ENCODE assay signal across 2 fruit fly cellular contexts in genomic region chr3L:15847655-15848054, dm6.
TF ChIP-seq lines count a peak whose summit lies in the region.

No protein-coding gene starts in this region.

TF ChIP-seq in whole organism, embryonic, 481 proteins besides CTCF, POLR2A, EP300 and RAD21 (continued from another document):
- TF ChIP-seq tgo (GFP tag; IDR thresholded peaks at IDR 0.05; lab: Robert Waterston, UW), result no peak
- no peak for TF ChIP-seq h (optimal IDR thresholded peaks at IDR 0.05; lab: Kevin White, UChicago)
- TF ChIP-seq CG31224 (GFP tag; IDR thresholded peaks at IDR 0.05; lab: Robert Waterston, UW), result no peak
- TF ChIP-seq CG30431 (GFP tag; optimal IDR thresholded peaks at IDR 0.05; lab: Kevin White, UChicago), result peak; percentile 26
- TF ChIP-seq Oli (tag; optimal IDR thresholded peaks at IDR 0.05; lab: Kevin White, UChicago), result no peak
- peak; percentile 5 for TF ChIP-seq Usf (GFP tag; optimal IDR thresholded peaks at IDR 0.05; lab: Kevin White, UChicago)
- TF ChIP-seq Chrac-16 (GFP tag; optimal IDR thresholded peaks at IDR 0.05; lab: Kevin White, UChicago), result peak; percentile 7
- TF ChIP-seq CG15696 (tag; optimal IDR thresholded peaks at IDR 0.05; lab: Kevin White, UChicago), result peak; percentile 44
- TF ChIP-seq CG9727 (GFP tag; optimal IDR thresholded peaks at IDR 0.05; lab: Kevin White, UChicago), result peak; percentile 68
- no peak for TF ChIP-seq hth (optimal IDR thresholded peaks at IDR 0.05; lab: Kevin White, UChicago)
- TF ChIP-seq HmgD (GFP tag; optimal IDR thresholded peaks at IDR 0.05; lab: Kevin White, UChicago), result no peak
- no peak for TF ChIP-seq CG12104 (GFP tag; optimal IDR thresholded peaks at IDR 0.05; lab: Kevin White, UChicago)
- peak; percentile 58 for TF ChIP-seq CG18262 (tag; optimal IDR thresholded peaks at IDR 0.05; lab: Kevin White, UChicago)
- TF ChIP-seq CG17829 (tag; optimal IDR thresholded peaks at IDR 0.05; lab: Kevin White, UChicago), result peak; percentile 10
- no peak for TF ChIP-seq CG10366 (GFP tag; IDR thresholded peaks at IDR 0.05; lab: Robert Waterston, UW)
- no peak for TF ChIP-seq ranshi (GFP tag; IDR thresholded peaks at IDR 0.05; lab: Robert Waterston, UW)
- TF ChIP-seq CG17361 (GFP tag; IDR thresholded peaks at IDR 0.05; lab: Robert Waterston, UW), result peak; percentile 55; the same call in 2 of the 3 replicates
- no peak for TF ChIP-seq gsb-n (tag; optimal IDR thresholded peaks at IDR 0.05; lab: Kevin White, UChicago)
- TF ChIP-seq mam (GFP tag; optimal IDR thresholded peaks at IDR 0.05; lab: Kevin White, UChicago), result no peak
- no peak for TF ChIP-seq Hr51 (GFP tag; optimal IDR thresholded peaks at IDR 0.05; lab: Kevin White, UChicago)
- no peak for TF ChIP-seq sqz (GFP tag; optimal IDR thresholded peaks at IDR 0.05; lab: Kevin White, UChicago)
- no peak for TF ChIP-seq pum (GFP tag; optimal IDR thresholded peaks at IDR 0.05; lab: Kevin White, UChicago)
- no peak for TF ChIP-seq pb (GFP tag; optimal IDR thresholded peaks at IDR 0.05; lab: Kevin White, UChicago)
- TF ChIP-seq Sry-β (GFP tag; optimal IDR thresholded peaks at IDR 0.05; lab: Kevin White, UChicago), result no peak
- TF ChIP-seq luna (GFP tag; optimal IDR thresholded peaks at IDR 0.05; lab: Kevin White, UChicago), result no peak
- peak; percentile 2 for TF ChIP-seq trem (tag; optimal IDR thresholded peaks at IDR 0.05; lab: Kevin White, UChicago)
- TF ChIP-seq CG9932 (GFP tag; IDR thresholded peaks at IDR 0.05; lab: Robert Waterston, UW), result no peak
- no peak for TF ChIP-seq BtbVII (GFP tag; optimal IDR thresholded peaks at IDR 0.05; lab: Kevin White, UChicago)
- peak in 1 of 3 experiments; percentile 54 for TF ChIP-seq lola (GFP tag; optimal IDR thresholded peaks at IDR 0.05; lab: Kevin White, UChicago)
- peak; percentile 10 for TF ChIP-seq CoRest (tag; optimal IDR thresholded peaks at IDR 0.05; lab: Kevin White, UChicago)
- TF ChIP-seq CG2120 (GFP tag; optimal IDR thresholded peaks at IDR 0.05; lab: Kevin White, UChicago), result no peak
- TF ChIP-seq prd (optimal IDR thresholded peaks at IDR 0.05; lab: Kevin White, UChicago), result no peak
- TF ChIP-seq prd (GFP tag; IDR thresholded peaks at IDR 0.05; lab: Robert Waterston, UW), result no peak; the same call in 2 of the 3 replicates
- no peak for TF ChIP-seq CG10431 (GFP tag; optimal IDR thresholded peaks at IDR 0.05; lab: Kevin White, UChicago)
- TF ChIP-seq CG14710 (tag; optimal IDR thresholded peaks at IDR 0.05; lab: Kevin White, UChicago), result peak; percentile 42
- no peak for TF ChIP-seq bab2 (GFP tag; optimal IDR thresholded peaks at IDR 0.05; lab: Kevin White, UChicago)
- peak; percentile 53 for TF ChIP-seq dmrt11E (tag; optimal IDR thresholded peaks at IDR 0.05; lab: Kevin White, UChicago)
- TF ChIP-seq CG5180 (GFP tag; optimal IDR thresholded peaks at IDR 0.05; lab: Kevin White, UChicago), result no peak
- no peak for TF ChIP-seq CG2875 (GFP tag; optimal IDR thresholded peaks at IDR 0.05; lab: Kevin White, UChicago)
- peak; percentile 28 for TF ChIP-seq CG10979 (tag; optimal IDR thresholded peaks at IDR 0.05; lab: Kevin White, UChicago)
- peak; percentile 11; the same call in 1 of the 2 replicates for TF ChIP-seq Xrp1 (GFP tag; IDR thresholded peaks at IDR 0.05; lab: Robert Waterston, UW)
- TF ChIP-seq slou (GFP tag; optimal IDR thresholded peaks at IDR 0.05; lab: Kevin White, UChicago), result no peak
- TF ChIP-seq az2 (GFP tag; optimal IDR thresholded peaks at IDR 0.05; lab: Kevin White, UChicago), result peak; percentile 10
- TF ChIP-seq pita (GFP tag; optimal IDR thresholded peaks at IDR 0.05; lab: Kevin White, UChicago), result no peak
- TF ChIP-seq Pdp1 (GFP tag; optimal IDR thresholded peaks at IDR 0.05; lab: Kevin White, UChicago), result no peak
- no peak for TF ChIP-seq dati (GFP tag; IDR thresholded peaks at IDR 0.05; lab: Robert Waterston, UW)
- TF ChIP-seq CG14441 (GFP tag; IDR thresholded peaks at IDR 0.05; lab: Robert Waterston, UW), result no peak
- peak; percentile 10 for TF ChIP-seq CG8924 (tag; optimal IDR thresholded peaks at IDR 0.05; lab: Kevin White, UChicago)
- peak; percentile 3 for TF ChIP-seq Hsf (GFP tag; optimal IDR thresholded peaks at IDR 0.05; lab: Kevin White, UChicago)
- no peak for TF ChIP-seq CG32767 (GFP tag; IDR thresholded peaks at IDR 0.05; lab: Robert Waterston, UW)
- no peak for TF ChIP-seq Hr3 (GFP tag; optimal IDR thresholded peaks at IDR 0.05; lab: Kevin White, UChicago)
- peak; percentile 91 for TF ChIP-seq Ets65A (GFP tag; lab: Kevin White, UChicago)
- no peak for TF ChIP-seq CG15601 (tag; optimal IDR thresholded peaks at IDR 0.05; lab: Kevin White, UChicago)
- TF ChIP-seq CG2712 (tag; optimal IDR thresholded peaks at IDR 0.05; lab: Kevin White, UChicago), result peak; percentile 41
- peak; percentile 14 for TF ChIP-seq gem (tag; optimal IDR thresholded peaks at IDR 0.05; lab: Kevin White, UChicago)
- TF ChIP-seq CG14014 (GFP tag; IDR thresholded peaks at IDR 0.05; lab: Robert Waterston, UW), result no peak
- TF ChIP-seq ase (GFP tag; IDR thresholded peaks at IDR 0.05; lab: Robert Waterston, UW), result no peak
- no peak for TF ChIP-seq CG14050 (GFP tag; IDR thresholded peaks at IDR 0.05; lab: Robert Waterston, UW)
- no peak for TF ChIP-seq Six4 (GFP tag; optimal IDR thresholded peaks at IDR 0.05; lab: Kevin White, UChicago)
- TF ChIP-seq p53 (GFP tag; optimal IDR thresholded peaks at IDR 0.05; lab: Kevin White, UChicago), result no peak
- peak; percentile 26 for TF ChIP-seq CG16815 (GFP tag; optimal IDR thresholded peaks at IDR 0.05; lab: Kevin White, UChicago)
- TF ChIP-seq Dp (GFP tag; optimal IDR thresholded peaks at IDR 0.05; lab: Kevin White, UChicago), result no peak
- TF ChIP-seq Aef1 (GFP tag; IDR thresholded peaks at IDR 0.05; lab: Robert Waterston, UW), result no peak
- no peak for TF ChIP-seq sens-2 (GFP tag; IDR thresholded peaks at IDR 0.05; lab: Robert Waterston, UW)
- TF ChIP-seq CG16813 (GFP tag; IDR thresholded peaks at IDR 0.05; lab: Robert Waterston, UW; ENCODE audit: partially characterized antibody), result no peak
- no peak for TF ChIP-seq CG13775 (GFP tag; optimal IDR thresholded peaks at IDR 0.05; lab: Kevin White, UChicago)
- peak; percentile 7 for TF ChIP-seq fd96Cb (tag; optimal IDR thresholded peaks at IDR 0.05; lab: Kevin White, UChicago)
- TF ChIP-seq CG12769 (tag; optimal IDR thresholded peaks at IDR 0.05; lab: Kevin White, UChicago), result no peak

TF ChIP-seq in whole organism, prepupa, 60 proteins besides CTCF, POLR2A, EP300 and RAD21 (continued from another document):
- no peak for TF ChIP-seq salr (GFP tag; optimal IDR thresholded peaks at IDR 0.05; lab: Kevin White, UChicago)
- no peak for TF ChIP-seq CG3032 (tag; optimal IDR thresholded peaks at IDR 0.05; lab: Kevin White, UChicago)
- peak; percentile 26 for TF ChIP-seq fd59A (GFP tag; optimal IDR thresholded peaks at IDR 0.05; lab: Kevin White, UChicago)
- no peak for TF ChIP-seq CG6163 (GFP tag; IDR thresholded peaks at IDR 0.05; lab: Robert Waterston, UW)
- TF ChIP-seq dac (GFP tag; optimal IDR thresholded peaks at IDR 0.05; lab: Kevin White, UChicago), result no peak
- TF ChIP-seq svp (GFP tag; lab: Kevin White, UChicago), result peak; percentile 62
- TF ChIP-seq acj6 (GFP tag; optimal IDR thresholded peaks at IDR 0.05; lab: Kevin White, UChicago), result peak; percentile 40
- peak; percentile 51 for TF ChIP-seq CG31627 (GFP tag; optimal IDR thresholded peaks at IDR 0.05; lab: Kevin White, UChicago)
- TF ChIP-seq pdm3 (GFP tag; optimal IDR thresholded peaks at IDR 0.05; lab: Kevin White, UChicago), result peak; percentile 4
- TF ChIP-seq Blimp-1 (GFP tag; optimal IDR thresholded peaks at IDR 0.05; lab: Kevin White, UChicago), result peak; percentile 15
- TF ChIP-seq Gug (GFP tag; IDR thresholded peaks at IDR 0.05; lab: Robert Waterston, UW), result no peak
- no peak for TF ChIP-seq Lpt (GFP tag; optimal IDR thresholded peaks at IDR 0.05; lab: Kevin White, UChicago)
- no peak for TF ChIP-seq CG11294 (GFP tag; IDR thresholded peaks at IDR 0.05; lab: Robert Waterston, UW)
- no peak for TF ChIP-seq Eip93F (GFP tag; optimal IDR thresholded peaks at IDR 0.05; lab: Kevin White, UChicago)
- no peak for TF ChIP-seq Ets96B (tag; optimal IDR thresholded peaks at IDR 0.05; lab: Kevin White, UChicago)
- TF ChIP-seq CG7368 (GFP tag; optimal IDR thresholded peaks at IDR 0.05; lab: Kevin White, UChicago), result peak; percentile 17
- TF ChIP-seq vri (GFP tag; optimal IDR thresholded peaks at IDR 0.05; lab: Kevin White, UChicago), result no peak
- TF ChIP-seq CG34406 (GFP tag; optimal IDR thresholded peaks at IDR 0.05; lab: Kevin White, UChicago), result peak; percentile 9
- no peak for TF ChIP-seq fd85E (GFP tag; optimal IDR thresholded peaks at IDR 0.05; lab: Kevin White, UChicago)
- no peak for TF ChIP-seq CG6276 (GFP tag; optimal IDR thresholded peaks at IDR 0.05; lab: Kevin White, UChicago)
- TF ChIP-seq Hr39 (GFP tag; optimal IDR thresholded peaks at IDR 0.05; lab: Kevin White, UChicago), result peak; percentile 29
- no peak for TF ChIP-seq dsx (GFP tag; optimal IDR thresholded peaks at IDR 0.05; lab: Kevin White, UChicago; ENCODE audit: poor library complexity, severe bottlenecking)
- TF ChIP-seq CG6854 (GFP tag; optimal IDR thresholded peaks at IDR 0.05; lab: Kevin White, UChicago), result no peak
- TF ChIP-seq lz (GFP tag; optimal IDR thresholded peaks at IDR 0.05; lab: Kevin White, UChicago), result peak; percentile 27
- no peak for TF ChIP-seq CG32006 (GFP tag; optimal IDR thresholded peaks at IDR 0.05; lab: Kevin White, UChicago)
- peak; percentile 59 for TF ChIP-seq esn (GFP tag; optimal IDR thresholded peaks at IDR 0.05; lab: Kevin White, UChicago)
- peak; percentile 33 for TF ChIP-seq Sox15 (GFP tag; optimal IDR thresholded peaks at IDR 0.05; lab: Kevin White, UChicago)
- TF ChIP-seq achi (GFP tag; optimal IDR thresholded peaks at IDR 0.05; lab: Kevin White, UChicago), result peak; percentile 9
- no peak for TF ChIP-seq CG11902 (GFP tag; optimal IDR thresholded peaks at IDR 0.05; lab: Kevin White, UChicago)
- no peak for TF ChIP-seq CG1621 (tag; optimal IDR thresholded peaks at IDR 0.05; lab: Kevin White, UChicago)
- no peak for TF ChIP-seq Sox14 (GFP tag; optimal IDR thresholded peaks at IDR 0.05; lab: Kevin White, UChicago)
- peak; percentile 24 for TF ChIP-seq Eip75B (GFP tag; optimal IDR thresholded peaks at IDR 0.05; lab: Kevin White, UChicago)
- TF ChIP-seq fkh (GFP tag; optimal IDR thresholded peaks at IDR 0.05; lab: Kevin White, UChicago), result no peak
- no peak for TF ChIP-seq CG11762 (GFP tag; optimal IDR thresholded peaks at IDR 0.05; lab: Kevin White, UChicago; ENCODE audit: insufficient read depth)
- no peak for TF ChIP-seq Hr38 (GFP tag; optimal IDR thresholded peaks at IDR 0.05; lab: Kevin White, UChicago)
